Fruit fly (Drosophila melanogaster) whole organism, wandering third instar larva: Measurements from ENCODE around the gene Cyp4s3.

ENCODE experiments used
- Abd-B ChIP-seq: fragments of >200 bp; optimal IDR thresholded peaks from 2 replicates; lab custom pipeline; 2017; ENCODE audit warnings: missing biosample characterization, missing genetic modification characterization
- CG32264 ChIP-seq: fragments of 200-800 bp; sonication (Bioruptor generic); optimal IDR thresholded peaks from 2 replicates; lab custom pipeline; 2016; ENCODE audit warnings: missing biosample characterization, missing genetic modification characterization
- CrebA ChIP-seq: fragments of 200-800 bp; sonication (Bioruptor generic); optimal IDR thresholded peaks from 2 replicates; lab custom pipeline; 2016; ENCODE audit warnings: missing biosample characterization, mild to moderate bottlenecking, missing genetic modification characterization, borderline replicate concordance
- Dfd ChIP-seq: fragments of >200 bp; optimal IDR thresholded peaks from 2 replicates; lab custom pipeline; 2017; ENCODE audit warnings: missing biosample characterization, missing genetic modification characterization
- Dif ChIP-seq: fragments of 200-275, 200-300 bp; sonication (Bioruptor generic); optimal IDR thresholded peaks from 2 replicates; lab custom pipeline; 2018; ENCODE audit warnings: missing biosample characterization, missing genetic modification characterization; ENCODE audit not compliant: partially characterized antibody
- GATAd ChIP-seq: sonication (Bioruptor generic); optimal IDR thresholded peaks from 2 replicates; lab custom pipeline; 2016; ENCODE audit warnings: missing biosample characterization, missing genetic modification characterization
- HLH106 ChIP-seq: fragments of 200-800 bp; optimal IDR thresholded peaks from 3 replicates; lab custom pipeline; 2019; ENCODE audit warnings: missing biosample characterization, mild to moderate bottlenecking, missing genetic modification characterization, moderate library complexity
- Hnf4 ChIP-seq: fragments of 200-800 bp; sonication (Bioruptor generic); optimal IDR thresholded peaks from 2 replicates; lab custom pipeline; 2016; ENCODE audit warnings: missing biosample characterization, mild to moderate bottlenecking, missing genetic modification characterization
- Hr78 ChIP-seq: fragments of >200 bp; optimal IDR thresholded peaks from 2 replicates; lab custom pipeline; 2017; ENCODE audit warnings: missing biosample characterization, missing genetic modification characterization
- Hr83 ChIP-seq: fragments of 200-300 bp; sonication (Bioruptor generic); optimal IDR thresholded peaks from 2 replicates; lab custom pipeline; 2016; ENCODE audit warnings: missing biosample characterization, mild to moderate bottlenecking, missing genetic modification characterization, moderate library complexity; ENCODE audit not compliant: poor library complexity, severe bottlenecking
- Jra ChIP-seq: sonication (Bioruptor generic); optimal IDR thresholded peaks from 2 replicates; lab custom pipeline; 2016; ENCODE audit warnings: missing biosample characterization, missing genetic modification characterization
- Mio ChIP-seq: sonication (Bioruptor generic); optimal IDR thresholded peaks from 2 replicates; lab custom pipeline; 2016; ENCODE audit warnings: missing biosample characterization, missing genetic modification characterization
- N ChIP-seq: fragments of >200 bp; optimal IDR thresholded peaks from 2 replicates; lab custom pipeline; 2018; ENCODE audit warnings: missing biosample characterization, missing external identifiers, missing genetic modification characterization
- OdsH ChIP-seq: fragments of 200-800 bp; sonication (Bioruptor generic); optimal IDR thresholded peaks from 2 replicates; lab custom pipeline; 2016; ENCODE audit warnings: missing biosample characterization, mild to moderate bottlenecking, missing genetic modification characterization
- Rel ChIP-seq, 2 experiments: fragments of 200-800 bp; sonication (Bioruptor generic) in 1 of 2; optimal IDR thresholded peaks; 2 replicates in 1 of 2; 3 replicates in 1 of 2; lab custom pipeline; 2016 to 2019; ENCODE audit warnings: mild to moderate bottlenecking in 2 of 2, missing biosample characterization in 2 of 2, missing genetic modification characterization in 2 of 2, moderate library complexity in 1 of 2
- Sp1 ChIP-seq: fragments of 200-800 bp; sonication (Bioruptor generic); optimal IDR thresholded peaks from 3 replicates; lab custom pipeline; 2019; ENCODE audit warnings: missing biosample characterization, mild to moderate bottlenecking, missing genetic modification characterization, moderate library complexity
- Vsx2 ChIP-seq: fragments of 200-300, 225-300 bp; sonication (Bioruptor generic); optimal IDR thresholded peaks from 2 replicates; lab custom pipeline; 2018; ENCODE audit warnings: missing biosample characterization, missing genetic modification characterization; ENCODE audit not compliant: partially characterized antibody
- br ChIP-seq: fragments of 200-800 bp; sonication (Bioruptor generic); optimal IDR thresholded peaks from 2 replicates; lab custom pipeline; 2016; ENCODE audit warnings: missing biosample characterization, missing genetic modification characterization
- brk ChIP-seq: fragments of 200-800 bp; sonication (Bioruptor generic); optimal IDR thresholded peaks from 2 replicates; lab custom pipeline; 2016; ENCODE audit warnings: missing biosample characterization, mild to moderate bottlenecking, missing genetic modification characterization
- dl ChIP-seq, 2 experiments: fragments of 175-275, 200-275 bp in 1 of 2; fragments of 200-275 bp in 1 of 2; sonication (Bioruptor generic); optimal IDR thresholded peaks; lab custom pipeline; 2018; ENCODE audit warnings: mild to moderate bottlenecking in 2 of 2, missing biosample characterization in 2 of 2, missing genetic modification characterization in 2 of 2, moderate library complexity in 2 of 2; ENCODE audit not compliant: partially characterized antibody in 2 of 2, insufficient read depth in 1 of 2
- dmrt93B ChIP-seq: fragments of 200-800 bp; sonication (Bioruptor generic); optimal IDR thresholded peaks from 2 replicates; lab custom pipeline; 2018; ENCODE audit warnings: missing biosample characterization, mild to moderate bottlenecking, missing genetic modification characterization
- dsf ChIP-seq: sonication (Bioruptor generic); optimal IDR thresholded peaks from 2 replicates; lab custom pipeline; 2016; ENCODE audit warnings: missing biosample characterization, missing genetic modification characterization, borderline replicate concordance
- ey ChIP-seq: fragments of 200-800 bp; sonication (Bioruptor generic); optimal IDR thresholded peaks from 2 replicates; lab custom pipeline; 2016; ENCODE audit warnings: missing biosample characterization, missing genetic modification characterization
- foxo ChIP-seq, 2 experiments: fragments of 200-800 bp; sonication (Bioruptor generic); optimal IDR thresholded peaks; 2 replicates in 1 of 2; 3 replicates in 1 of 2; lab custom pipeline; 2016 to 2017; ENCODE audit warnings: missing biosample characterization in 2 of 2, missing genetic modification characterization in 2 of 2
- fru ChIP-seq: fragments of 200-800 bp; sonication (Bioruptor generic); optimal IDR thresholded peaks from 3 replicates; lab custom pipeline; 2016; ENCODE audit warnings: missing biosample characterization, mild to moderate bottlenecking, missing genetic modification characterization
- h ChIP-seq: fragments of 200-800 bp; sonication (Bioruptor generic); optimal IDR thresholded peaks from 3 replicates; lab custom pipeline; 2016; ENCODE audit warnings: missing biosample characterization, mild to moderate bottlenecking, missing genetic modification characterization
- jim ChIP-seq: fragments of 175-275, 200-325 bp; sonication (Bioruptor generic); optimal IDR thresholded peaks from 2 replicates; lab custom pipeline; 2016; ENCODE audit warnings: missing biosample characterization, mild to moderate bottlenecking, missing genetic modification characterization
- lola ChIP-seq: fragments of >200 bp; optimal IDR thresholded peaks from 2 replicates; lab custom pipeline; 2017; ENCODE audit warnings: missing biosample characterization, missing genetic modification characterization
- pan ChIP-seq: fragments of >200 bp; optimal IDR thresholded peaks from 2 replicates; lab custom pipeline; 2017
- psq ChIP-seq: fragments of 200-800 bp; sonication (Bioruptor generic); optimal IDR thresholded peaks from 3 replicates; lab custom pipeline; 2017; ENCODE audit warnings: missing biosample characterization, mild to moderate bottlenecking, missing genetic modification characterization, moderate library complexity
- rgr ChIP-seq: fragments of 200-800 bp; sonication (Bioruptor generic); optimal IDR thresholded peaks from 3 replicates; lab custom pipeline; 2016; ENCODE audit warnings: missing biosample characterization, mild to moderate bottlenecking, missing genetic modification characterization
- sage ChIP-seq: fragments of 200-800 bp; sonication (Bioruptor generic); optimal IDR thresholded peaks from 2 replicates; lab custom pipeline; 2016; ENCODE audit warnings: missing biosample characterization, mild to moderate bottlenecking, missing genetic modification characterization
- sv ChIP-seq: fragments of 200-800 bp; sonication (Bioruptor generic); optimal IDR thresholded peaks from 3 replicates; lab custom pipeline; 2016; ENCODE audit warnings: missing biosample characterization, missing genetic modification characterization
- tai ChIP-seq: sonication (Bioruptor generic); optimal IDR thresholded peaks from 2 replicates; lab custom pipeline; 2016; ENCODE audit warnings: missing biosample characterization, missing genetic modification characterization
- usp ChIP-seq: fragments of >200 bp; optimal IDR thresholded peaks from 2 replicates; lab custom pipeline; 2017; ENCODE audit warnings: missing biosample characterization, missing genetic modification characterization
- woc ChIP-seq: sonication (Bioruptor generic); optimal IDR thresholded peaks from 2 replicates; lab custom pipeline; 2016; ENCODE audit warnings: missing biosample characterization, mild to moderate bottlenecking, missing genetic modification characterization

Gene Cyp4s3

dm6 chrX:15074646-15075351 is 41.5 kb downstream of the Cyp4s3 start (continued):
- peak; percentile 70 for TF ChIP-seq tai (GFP tag; lab: Kevin White, UChicago)

DNA sequence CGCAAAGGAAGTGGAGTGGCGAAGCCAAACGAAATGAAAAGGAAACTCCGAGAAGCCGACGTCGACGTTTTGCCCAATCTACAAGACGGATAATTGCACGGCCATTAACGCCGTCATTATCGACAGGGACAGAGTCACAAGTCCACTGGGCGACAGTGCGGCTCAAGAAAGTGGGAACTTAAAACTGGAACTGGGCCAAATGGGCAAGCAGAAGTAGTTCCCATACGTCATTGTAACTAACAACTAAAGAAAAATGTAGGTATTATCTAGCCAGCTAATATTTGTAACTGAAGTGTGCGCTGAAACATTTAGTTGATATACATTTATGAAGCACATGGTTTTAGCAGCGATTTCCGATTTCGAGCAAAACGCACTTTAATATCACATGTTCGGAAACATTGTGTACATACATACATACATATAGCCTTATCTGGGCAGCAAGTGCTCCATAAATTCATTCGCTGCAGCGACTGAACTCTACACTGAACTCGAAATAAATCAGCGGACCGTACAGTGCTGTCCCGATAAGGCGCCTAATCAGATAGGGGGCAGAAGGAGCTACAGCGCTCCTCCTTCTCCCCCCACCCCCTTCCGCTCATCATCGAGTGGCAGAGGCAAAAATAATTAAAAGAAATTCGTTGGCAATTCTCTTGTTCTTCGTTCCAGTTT is 45.4 kb downstream of the Cyp4s3 start:
- TF ChIP-seq psq (GFP tag; lab: Kevin White, UChicago) (peak; percentile 29), Abd-B (GFP tag; lab: Kevin White, UChicago) (no peak), fru (GFP tag; lab: Kevin White, UChicago) (peak; percentile 25), dmrt93B (GFP tag; lab: Kevin White, UChicago) (no peak), sage (GFP tag; lab: Kevin White, UChicago) (no peak), pan (no peak), HLH106 (no peak), usp (GFP tag; lab: Kevin White, UChicago) (no peak), Dfd (GFP tag; lab: Kevin White, UChicago) (no peak), ey (peak; percentile 24), h (peak; percentile 58), jim (GFP tag; lab: Kevin White, UChicago) (no peak), CG32264 (GFP tag; lab: Kevin White, UChicago) (no peak), GATAd (GFP tag; lab: Kevin White, UChicago) (no peak), Jra (GFP tag; lab: Kevin White, UChicago) (no peak), Hr83 (peak; percentile 76), rgr (peak; percentile 13), woc (GFP tag; lab: Kevin White, UChicago) (no peak), brk (GFP tag; lab: Kevin White, UChicago) (peak; percentile 62), N (GFP tag; lab: Kevin White, UChicago) (no peak), Hr78 (GFP tag; lab: Kevin White, UChicago) (no peak), dl (GFP tag; optimal IDR thresholded peaks at IDR 0.05; lab: Kevin White, UChicago; ENCODE audit: insufficient read depth in 1 of 2, partially characterized antibody in 2 of 2) (peak in 1 of 2 experiments; percentile 7), br (GFP tag; lab: Kevin White, UChicago) (no peak), CrebA (GFP tag; lab: Kevin White, UChicago) (peak; percentile 6), Hnf4 (GFP tag; lab: Kevin White, UChicago) (peak; percentile 71), Sp1 (GFP tag; lab: Kevin White, UChicago) (peak; percentile 38), Vsx2 (GFP tag; lab: Kevin White, UChicago) (no peak), tai (GFP tag; lab: Kevin White, UChicago) (no peak), Mio (GFP tag; lab: Kevin White, UChicago) (no peak), foxo (GFP tag; optimal IDR thresholded peaks at IDR 0.05; lab: Kevin White, UChicago) (peak in 1 of 2 experiments; percentile 41), lola (no peak), Dif (GFP tag; lab: Kevin White, UChicago) (no peak), dsf (GFP tag; lab: Kevin White, UChicago) (no peak), Rel (GFP tag; optimal IDR thresholded peaks at IDR 0.05; lab: Kevin White, UChicago) (peak; percentile 22), Rel (tag; optimal IDR thresholded peaks at IDR 0.05; lab: Kevin White, UChicago) (peak; percentile 38), sv (GFP tag; lab: Kevin White, UChicago) (no peak), OdsH (GFP tag; lab: Kevin White, UChicago) (no peak)
- TF ChIP-seq, all 38 proteins: peak for 13

- peak; percentile 58 for TF ChIP-seq woc (GFP tag; lab: Kevin White, UChicago)
- TF ChIP-seq fru (GFP tag; lab: Kevin White, UChicago), result peak; percentile 39
- no peak for TF ChIP-seq br (GFP tag; lab: Kevin White, UChicago)
- TF ChIP-seq brk (GFP tag; lab: Kevin White, UChicago), result peak; percentile 45
Observed at dm6 chrX:15070137-15070536, 46.2 kb downstream of the Cyp4s3 start.
